Fruit fly (Drosophila melanogaster) whole organism, embryonic: ENCODE measurements around the gene CG32170.
A peak's percentile ranks its signal among the peaks of the same experiment; 100 is the strongest.

Experiments
- Bgb ChIP-seq: fragments of 200-800 bp; sonication (Bioruptor generic); IDR thresholded peaks from 2 replicates; pipeline ENCODE4 v1.3.6; 2022; ENCODE audit warnings: missing biosample characterization, missing genetic modification characterization; ENCODE audit not compliant: partially characterized antibody
- Blimp-1 ChIP-seq: fragments of 200-800 bp; sonication (Bioruptor generic); optimal IDR thresholded peaks from 3 replicates; lab custom pipeline; 2018; ENCODE audit warnings: missing biosample characterization, missing genetic modification characterization, mild to moderate bottlenecking, moderate library complexity, missing genetic modification reagents
- CG10543 ChIP-seq: fragments of 200-800 bp; sonication (Bioruptor generic); optimal IDR thresholded peaks from 3 replicates; lab custom pipeline; 2017; ENCODE audit warnings: missing biosample characterization, mild to moderate bottlenecking, missing genetic modification characterization, moderate library complexity
- CG11695 ChIP-seq: fragments of 200-800 bp; sonication (Bioruptor generic); IDR thresholded peaks from 3 replicates; pipeline ENCODE4 v1.3.6; 2022; ENCODE audit warnings: missing biosample characterization, missing genetic modification characterization
- CG12236 ChIP-seq: fragments of 200-800 bp; sonication (Bioruptor generic); optimal IDR thresholded peaks from 2 replicates; lab custom pipeline; 2016; ENCODE audit warnings: missing biosample characterization, missing genetic modification characterization
- CG17568 ChIP-seq: fragments of 200-800 bp; sonication (Bioruptor generic); optimal IDR thresholded peaks from 2 replicates; lab custom pipeline; 2018; ENCODE audit warnings: missing biosample characterization, mild to moderate bottlenecking, missing genetic modification characterization, moderate library complexity
- CG17612 ChIP-seq: fragments of 200-800 bp; sonication (Bioruptor generic); IDR thresholded peaks from 2 replicates; pipeline ENCODE4 v1.3.6; 2022; ENCODE audit warnings: missing biosample characterization, missing genetic modification characterization
- CG18619 ChIP-seq: fragments of 200-800 bp; sonication (Bioruptor generic); optimal IDR thresholded peaks from 3 replicates; lab custom pipeline; 2017; ENCODE audit warnings: missing biosample characterization, mild to moderate bottlenecking, missing genetic modification characterization
- CG2129 ChIP-seq: fragments of 200-800 bp; sonication (Bioruptor generic); IDR thresholded peaks from 2 replicates; pipeline ENCODE4 v1.3.6; 2022; ENCODE audit warnings: missing biosample characterization, missing genetic modification characterization; ENCODE audit not compliant: partially characterized antibody
- CG30020 ChIP-seq: fragments of 200-800 bp; optimal IDR thresholded peaks from 2 replicates; lab custom pipeline; 2019; ENCODE audit warnings: missing biosample characterization, mild to moderate bottlenecking, missing genetic modification characterization, moderate library complexity
- CG31441 ChIP-seq: fragments of 200-800 bp; sonication (Bioruptor generic); IDR thresholded peaks from 2 replicates; pipeline ENCODE4 v1.3.6; 2022; ENCODE audit warnings: missing biosample characterization, missing genetic modification characterization
- CG3726 ChIP-seq: fragments of 200-800 bp; sonication (Bioruptor generic); IDR thresholded peaks from 3 replicates; pipeline ENCODE4, ENCODE4 v1.3.6; 2022; ENCODE audit warnings: missing biosample characterization, missing genetic modification characterization
- CG4404 ChIP-seq: fragments of 200-800 bp; sonication (Bioruptor generic); IDR thresholded peaks from 2 replicates; pipeline ENCODE4 v1.3.6; 2022; ENCODE audit warnings: missing biosample characterization, missing genetic modification characterization
- CG4707 ChIP-seq: fragments of 200-800 bp; sonication (Bioruptor generic); optimal IDR thresholded peaks from 2 replicates; lab custom pipeline; 2018; ENCODE audit warnings: missing biosample characterization, mild to moderate bottlenecking, missing genetic modification characterization, moderate library complexity
- CG9437 ChIP-seq: fragments of 200-800 bp; sonication (Bioruptor generic); optimal IDR thresholded peaks from 2 replicates; lab custom pipeline; 2018; ENCODE audit warnings: missing biosample characterization, mild to moderate bottlenecking, missing genetic modification characterization
- Deaf1 ChIP-seq: fragments of 200-800 bp; optimal IDR thresholded peaks from 3 replicates; lab custom pipeline; 2019; ENCODE audit warnings: missing biosample characterization, mild to moderate bottlenecking, missing genetic modification characterization, moderate library complexity
- Dek ChIP-seq: fragments of 200-800 bp; sonication (Bioruptor generic); optimal IDR thresholded peaks from 3 replicates; lab custom pipeline; 2019; ENCODE audit warnings: missing biosample characterization, mild to moderate bottlenecking, missing genetic modification characterization, moderate library complexity
- Dip2 ChIP-seq: fragments of 200-800 bp; sonication (Bioruptor generic); IDR thresholded peaks from 2 replicates; pipeline ENCODE4 v1.3.6; 2022; ENCODE audit warnings: missing biosample characterization, missing genetic modification characterization
- E2f1 ChIP-seq: fragments of 200-800 bp; sonication (Bioruptor generic); IDR thresholded peaks from 2 replicates; pipeline ENCODE4 v1.3.6; 2022; ENCODE audit warnings: missing biosample characterization, missing genetic modification characterization
- Lim3 ChIP-seq: fragments of 200-800 bp; sonication (Bioruptor generic); IDR thresholded peaks from 2 replicates; pipeline ENCODE4 v1.3.6; 2022; ENCODE audit warnings: missing biosample characterization, missing genetic modification characterization
- Neu2 ChIP-seq: fragments of 200-800 bp; sonication (Bioruptor generic); optimal IDR thresholded peaks from 3 replicates; lab custom pipeline; 2016; ENCODE audit warnings: missing biosample characterization, missing genetic modification characterization, borderline replicate concordance
- Opbp ChIP-seq: fragments of 200-800 bp; sonication (Bioruptor generic); IDR thresholded peaks from 3 replicates; pipeline ENCODE4 v1.3.6; 2022; ENCODE audit warnings: missing biosample characterization, missing genetic modification characterization; ENCODE audit not compliant: partially characterized antibody
- PHDP ChIP-seq: fragments of 200-800 bp; sonication (Bioruptor generic); optimal IDR thresholded peaks from 3 replicates; lab custom pipeline; 2018; ENCODE audit warnings: missing biosample characterization, mild to moderate bottlenecking, missing genetic modification characterization, moderate library complexity
- Sox100B ChIP-seq: fragments of 200-800 bp; sonication (Bioruptor generic); optimal IDR thresholded peaks from 3 replicates; lab custom pipeline; 2018; ENCODE audit warnings: missing biosample characterization, mild to moderate bottlenecking, missing genetic modification characterization
- Spps ChIP-seq: fragments of 200-800 bp; sonication (Bioruptor generic); optimal IDR thresholded peaks from 2 replicates; lab custom pipeline; 2018; ENCODE audit warnings: missing biosample characterization, mild to moderate bottlenecking, missing genetic modification characterization
- Sry-β ChIP-seq: fragments of 200-800 bp; sonication (Bioruptor generic); optimal IDR thresholded peaks from 2 replicates; lab custom pipeline; 2018; ENCODE audit warnings: missing biosample characterization, mild to moderate bottlenecking, missing genetic modification characterization, moderate library complexity
- Xrp1 ChIP-seq: fragments of 200-800 bp; sonication (Bioruptor generic); IDR thresholded peaks from 2 replicates; pipeline ENCODE4 v1.3.6; 2022; ENCODE audit warnings: missing biosample characterization, missing genetic modification characterization
- YL-1 ChIP-seq: fragments of 200-800 bp; sonication (Bioruptor generic); optimal IDR thresholded peaks from 3 replicates; lab custom pipeline; 2017; ENCODE audit warnings: missing biosample characterization, mild to moderate bottlenecking, missing genetic modification characterization
- abd-A ChIP-seq: fragments of 200-800 bp; sonication (Bioruptor generic); optimal IDR thresholded peaks from 3 replicates; lab custom pipeline; 2019; ENCODE audit warnings: missing biosample characterization, mild to moderate bottlenecking, missing genetic modification characterization, moderate library complexity
- bsh ChIP-seq, 2 experiments: fragments of 200-800 bp; sonication (Bioruptor generic); optimal IDR thresholded peaks; 2 replicates each; lab custom pipeline; 2017 to 2018; ENCODE audit warnings: mild to moderate bottlenecking in 2 of 2, missing biosample characterization in 2 of 2, missing genetic modification characterization in 2 of 2, moderate library complexity in 1 of 2
- cg ChIP-seq: fragments of 200-800 bp; sonication (Bioruptor generic); optimal IDR thresholded peaks from 3 replicates; lab custom pipeline; 2019; ENCODE audit warnings: missing biosample characterization, mild to moderate bottlenecking, missing genetic modification characterization, moderate library complexity
- chif ChIP-seq, 2 experiments: fragments of 200-800 bp; sonication (Bioruptor generic); optimal IDR thresholded peaks; 3 replicates each; lab custom pipeline; 2016; ENCODE audit warnings: missing biosample characterization in 2 of 2, missing genetic modification characterization in 2 of 2
- ci ChIP-seq: fragments of 200-800 bp; sonication (Bioruptor generic); IDR thresholded peaks from 3 replicates; pipeline ENCODE4 v1.3.6; 2022; ENCODE audit warnings: missing biosample characterization, missing genetic modification characterization
- dimm ChIP-seq: fragments of 200-800 bp; sonication (Bioruptor generic); IDR thresholded peaks from 2 replicates; pipeline ENCODE4 v1.3.6; 2022; ENCODE audit warnings: missing biosample characterization, missing genetic modification characterization
- dpn ChIP-seq, 2 experiments: fragments of 200-800 bp; sonication (Bioruptor generic); optimal IDR thresholded peaks; 3 replicates each; lab custom pipeline; 2016; ENCODE audit warnings: missing biosample characterization in 2 of 2, missing genetic modification characterization in 2 of 2
- fru ChIP-seq: fragments of >200 bp; optimal IDR thresholded peaks from 2 replicates; lab custom pipeline; 2017
- ind ChIP-seq: fragments of 200-800 bp; sonication (Bioruptor generic); optimal IDR thresholded peaks from 3 replicates; lab custom pipeline; 2016; ENCODE audit warnings: missing biosample characterization, missing genetic modification characterization
- ken ChIP-seq: fragments of 200-800 bp; sonication (Bioruptor generic); IDR thresholded peaks from 3 replicates; pipeline ENCODE4 v1.3.6; 2022; ENCODE audit warnings: missing biosample characterization, missing genetic modification characterization
- lov ChIP-seq, 2 experiments: fragments of 200-800 bp in 1 of 2; fragments of >200 bp in 1 of 2; sonication (Bioruptor generic) in 1 of 2; IDR thresholded peaks in 1 of 2; optimal IDR thresholded peaks in 1 of 2; 2 replicates in 1 of 2; 3 replicates in 1 of 2; pipeline versions ENCODE4 v1.3.6 to Lab custom; 2017 to 2022; ENCODE audit warnings: missing biosample characterization in 1 of 2, missing genetic modification characterization in 1 of 2
- pan ChIP-seq, 4 experiments: fragments of >200 bp in 3 of 4; fragments of 200-800 bp in 1 of 4; sonication (Bioruptor generic) in 1 of 4; optimal IDR thresholded peaks in 3 of 4; IDR thresholded peaks in 1 of 4; 2 replicates each; pipeline versions ENCODE4 v1.3.6 to Lab custom; 2017 to 2022; ENCODE audit warnings: missing biosample characterization in 2 of 4, missing genetic modification characterization in 2 of 4, mixed read lengths in 1 of 4
- pb ChIP-seq: fragments of 200-800 bp; sonication (Bioruptor generic); optimal IDR thresholded peaks from 3 replicates; lab custom pipeline; 2016; ENCODE audit warnings: missing biosample characterization, missing genetic modification characterization
- peb ChIP-seq: fragments of 200-800 bp; sonication (Bioruptor generic); IDR thresholded peaks from 2 replicates; pipeline ENCODE4 v1.3.6; 2022; ENCODE audit warnings: missing biosample characterization, missing genetic modification characterization
- pros ChIP-seq: fragments of 200-800 bp; sonication (Bioruptor generic); optimal IDR thresholded peaks from 3 replicates; lab custom pipeline; 2019; ENCODE audit warnings: missing biosample characterization, mild to moderate bottlenecking, missing genetic modification characterization, moderate library complexity
- row ChIP-seq: fragments of 200-800 bp; sonication (Bioruptor generic); IDR thresholded peaks from 3 replicates; pipeline ENCODE4 v1.3.6; 2022; ENCODE audit warnings: missing biosample characterization, missing genetic modification characterization
- salm ChIP-seq: fragments of 200-800 bp; sonication (Bioruptor generic); optimal IDR thresholded peaks from 2 replicates; lab custom pipeline; 2018; ENCODE audit warnings: missing biosample characterization, mild to moderate bottlenecking, missing genetic modification characterization
- sens ChIP-seq: fragments of 200-800 bp; sonication (Bioruptor generic); peaks from one replicate; lab custom pipeline; 2016; ENCODE audit warnings: missing biosample characterization, missing genetic modification characterization
- sima ChIP-seq: fragments of 200-800 bp; sonication (Bioruptor generic); optimal IDR thresholded peaks from 2 replicates; lab custom pipeline; 2016; ENCODE audit warnings: missing biosample characterization, missing genetic modification characterization
- trh ChIP-seq: fragments of 200-800 bp; sonication (Bioruptor generic); optimal IDR thresholded peaks from 2 replicates; lab custom pipeline; 2016; ENCODE audit warnings: missing biosample characterization, missing genetic modification characterization
- wor ChIP-seq: fragments of 200-800 bp; sonication (Bioruptor generic); IDR thresholded peaks from 2 replicates; pipeline ENCODE4 v1.3.6; 2022; ENCODE audit warnings: missing biosample characterization, missing genetic modification characterization
- yki ChIP-seq: fragments of >200 bp; optimal IDR thresholded peaks from 3 replicates; lab custom pipeline; 2018

The CG32170 gene

DNA sequence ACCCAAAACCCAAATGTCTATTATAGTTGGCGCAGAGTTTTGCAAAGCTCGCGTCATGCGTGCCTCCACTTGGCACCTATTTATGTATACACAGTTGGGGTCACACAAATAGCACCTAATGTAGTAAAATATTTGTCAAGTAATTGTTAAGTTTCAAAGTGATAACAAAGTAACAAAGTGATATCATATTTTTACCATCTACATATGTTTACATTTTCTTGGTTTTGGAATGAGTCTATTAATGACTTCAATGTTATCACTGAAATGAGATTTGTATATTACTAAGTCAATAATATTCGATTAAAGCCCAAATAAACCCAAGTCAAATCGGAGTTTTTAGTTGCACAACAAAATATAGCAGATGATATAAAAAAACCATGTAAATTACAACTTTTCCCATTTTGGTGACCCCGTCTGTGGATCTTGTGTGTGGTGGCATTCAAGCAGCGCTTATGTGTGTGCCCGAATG lies 4.6 kb upstream of the CG32170 start (continued):
- no peak for TF ChIP-seq YL-1 (GFP tag; lab: Kevin White, UChicago)
- TF ChIP-seq dpn (GFP tag; optimal IDR thresholded peaks at IDR 0.05; lab: Kevin White, UChicago) = peak; percentile 21 to 55
- peak; percentile 84 for TF ChIP-seq CG9437 (GFP tag; lab: Kevin White, UChicago)
- peak; percentile 87 for TF ChIP-seq sens (GFP tag; lab: Kevin White, UChicago)
- TF ChIP-seq ind = peak; percentile 64
- peak; percentile 63 for TF ChIP-seq Dek (tag; lab: Kevin White, UChicago)
- peak; percentile 33 for TF ChIP-seq cg (GFP tag; lab: Kevin White, UChicago)
- peak; percentile 68 to 70 for TF ChIP-seq bsh (GFP tag; optimal IDR thresholded peaks at IDR 0.05; lab: Kevin White, UChicago)
- TF ChIP-seq CG31441 (GFP tag; lab: Robert Waterston, UW) = peak; percentile 69
- no peak for TF ChIP-seq Sry-β (GFP tag; lab: Kevin White, UChicago)
- no peak for TF ChIP-seq yki (lab: Kevin White, UChicago)
- TF ChIP-seq lov (optimal IDR thresholded peaks at IDR 0.05; lab: Kevin White, UChicago) = no peak
- no peak for TF ChIP-seq lov (GFP tag; IDR thresholded peaks at IDR 0.05; lab: Robert Waterston, UW)
- no peak for TF ChIP-seq Dip2 (GFP tag; lab: Robert Waterston, UW)
- no peak for TF ChIP-seq peb
- TF ChIP-seq CG18619 (GFP tag; lab: Kevin White, UChicago) = peak; percentile 66
- TF ChIP-seq dimm (GFP tag; lab: Robert Waterston, UW) = no peak
- TF ChIP-seq Sox100B (GFP tag; lab: Kevin White, UChicago) = peak; percentile 83
- TF ChIP-seq Xrp1 (GFP tag; lab: Robert Waterston, UW) = peak; percentile 27; the same call in 1 of the 2 replicates
- TF ChIP-seq CG10543 (GFP tag; lab: Kevin White, UChicago) = peak; percentile 20
- TF ChIP-seq CG30020 (tag; lab: Kevin White, UChicago) = peak; percentile 10
- peak; percentile 48 for TF ChIP-seq Deaf1 (tag; lab: Kevin White, UChicago)
- TF ChIP-seq CG12236 = peak; percentile 45
- no peak for TF ChIP-seq Opbp (GFP tag; lab: Robert Waterston, UW)
- 0 out of 3 replicates have a peak, but pooled peaks have one; percentile 71 for TF ChIP-seq ci (GFP tag; lab: Robert Waterston, UW)
- TF ChIP-seq chif (GFP tag; optimal IDR thresholded peaks at IDR 0.05; lab: Kevin White, UChicago) = peak; percentile 47 to 57
- TF ChIP-seq Blimp-1 (GFP tag; lab: Kevin White, UChicago) = peak; percentile 65
- TF ChIP-seq CG3726 = no peak
- no peak for TF ChIP-seq CG17612 (GFP tag; lab: Robert Waterston, UW)
- peak; percentile 84 for TF ChIP-seq PHDP (tag; lab: Kevin White, UChicago)
- TF ChIP-seq Spps (tag; lab: Kevin White, UChicago) = no peak
- TF ChIP-seq pros (GFP tag; lab: Kevin White, UChicago) = no peak
- peak; percentile 75 for TF ChIP-seq salm
- no peak for TF ChIP-seq sima (GFP tag; lab: Kevin White, UChicago)
- TF ChIP-seq CG11695 (GFP tag; lab: Robert Waterston, UW) = peak; percentile 71
- TF ChIP-seq pb (GFP tag; lab: Kevin White, UChicago) = peak; percentile 69
- TF ChIP-seq CG4404 (GFP tag; lab: Robert Waterston, UW) = no peak
- TF ChIP-seq abd-A (tag; lab: Kevin White, UChicago) = no peak
- no peak for TF ChIP-seq Lim3 (GFP tag; lab: Robert Waterston, UW)
- TF ChIP-seq CG2129 = no peak
- no peak for TF ChIP-seq trh
- no peak for TF ChIP-seq CG4707 (GFP tag; lab: Kevin White, UChicago)
- TF ChIP-seq Neu2 (GFP tag; lab: Kevin White, UChicago) = no peak
- 0 out of 2 replicates have a peak, but pooled peaks have one; percentile 36 for TF ChIP-seq wor (GFP tag; lab: Robert Waterston, UW)
- no peak for TF ChIP-seq pan (optimal IDR thresholded peaks at IDR 0.05; lab: Kevin White, UChicago)
- TF ChIP-seq pan (GFP tag; optimal IDR thresholded peaks at IDR 0.05 in 1 of 2, IDR thresholded peaks at IDR 0.05 in 1 of 2) = peak in 1 of 2 experiments; percentile 27
- 0 out of 2 replicates have a peak, but pooled peaks have one; percentile 19 for TF ChIP-seq E2f1 (GFP tag; lab: Robert Waterston, UW)
- TF ChIP-seq CG17568 (GFP tag; lab: Kevin White, UChicago) = peak; percentile 69
- no peak for TF ChIP-seq Bgb (GFP tag; lab: Robert Waterston, UW)
- no peak for TF ChIP-seq fru (lab: Kevin White, UChicago)
- no peak for TF ChIP-seq ken (GFP tag; lab: Robert Waterston, UW)
- peak; percentile 74 for TF ChIP-seq row
